Worm (Caenorhabditis elegans): Measurements from ENCODE around the gene F07C3.3.

F07C3.3 gene

ce11 chrV:9218214-9218613, 14.0 kb downstream of the F07C3.3 start:
- no peak for TF ChIP-seq hrde-1 (tag; optimal IDR thresholded peaks at IDR 0.05; ENCODE audit: borderline replicate concordance)
- no peak for TF ChIP-seq Y53G8AR.9 (GFP tag; conservative IDR thresholded peaks at IDR 0.05)
- TF ChIP-seq ceh-40 (GFP tag; IDR thresholded peaks at IDR 0.05): no peak
- 0 out of 2 replicates have a peak, but pooled peaks have one; percentile 24 for TF ChIP-seq madf-6 (GFP tag; IDR thresholded peaks at IDR 0.05)
- TF ChIP-seq ceh-58 (GFP tag; IDR thresholded peaks at IDR 0.05): no peak
- no peak for TF ChIP-seq tbp1 (GFP tag; optimal IDR thresholded peaks at IDR 0.05)
- no peak for TF ChIP-seq C06A6.2 (GFP tag; conservative IDR thresholded peaks at IDR 0.05)
- TF ChIP-seq efl-1 (GFP tag; optimal IDR thresholded peaks at IDR 0.05): no peak

- TF ChIP-seq ceh-27 (GFP tag; optimal IDR thresholded peaks at IDR 0.05): no peak
- no peak for TF ChIP-seq snpc-1.3 (tag; optimal IDR thresholded peaks at IDR 0.05; ENCODE audit: insufficient read depth)
- TF ChIP-seq hrde-1 (tag; optimal IDR thresholded peaks at IDR 0.05; ENCODE audit: borderline replicate concordance): no peak
- TF ChIP-seq rpc-1 (optimal IDR thresholded peaks at IDR 0.05): no peak
- no peak for TF ChIP-seq rpc-1 (tag; optimal IDR thresholded peaks at IDR 0.05)
- no peak for TF ChIP-seq B0336.3 (GFP tag; IDR thresholded peaks at IDR 0.05)
- no peak for TF ChIP-seq ZK185.1 (tag; optimal IDR thresholded peaks at IDR 0.05; ENCODE audit: poor library complexity, severe bottlenecking)
- no peak for TF ChIP-seq mcd-1 (GFP tag; IDR thresholded peaks at IDR 0.05)
- no peak for TF ChIP-seq lin-26 (GFP tag; IDR thresholded peaks at IDR 0.05)
- TF ChIP-seq pbrm-1 (GFP tag; IDR thresholded peaks at IDR 0.05): no peak
- TF ChIP-seq F57A8.1 (GFP tag; optimal IDR thresholded peaks at IDR 0.05): no peak
- no peak for TF ChIP-seq ztf-3 (GFP tag; optimal IDR thresholded peaks at IDR 0.05)
- no peak for TF ChIP-seq ceh-40 (GFP tag; IDR thresholded peaks at IDR 0.05)
- no peak for TF ChIP-seq madf-10 (tag; optimal IDR thresholded peaks at IDR 0.05)
- TF ChIP-seq madf-6 (GFP tag; IDR thresholded peaks at IDR 0.05): no peak
Observed at ce11 chrV:9217158-9217557, 15.0 kb downstream of the F07C3.3 start, which contains the start of gene pacs-1. pacs-1 (minus strand) TSS chrV:9217258.

- TF ChIP-seq egl-44 (GFP tag; IDR thresholded peaks at IDR 0.05) (no peak), unc-130 (GFP tag; optimal IDR thresholded peaks at IDR 0.05) (no peak), bed-1 (GFP tag; IDR thresholded peaks at IDR 0.05) (no peak), lin-40 (tag; optimal IDR thresholded peaks at IDR 0.05) (no peak), F39B2.1 (GFP tag; IDR thresholded peaks at IDR 0.05) (no peak), madf-10 (tag; optimal IDR thresholded peaks at IDR 0.05) (no peak), C06A6.2 (GFP tag; conservative IDR thresholded peaks at IDR 0.05) (no peak), dpff-1 (tag; optimal IDR thresholded peaks at IDR 0.05) (no peak), Y56A3A.18 (GFP tag; IDR thresholded peaks at IDR 0.05) (no peak), ztf-3 (GFP tag; optimal IDR thresholded peaks at IDR 0.05) (no peak), ceh-100 (GFP tag; IDR thresholded peaks at IDR 0.05) (no peak)
Observed at ce11 chrV:9213554-9213953, 18.6 kb downstream of the F07C3.3 start, which contains the start of gene mdt-27. mdt-27 (minus strand) TSS chrV:9213654.

ce11 chrV:9212499-9212898, 19.7 kb downstream of the F07C3.3 start:
- peak; percentile 76 for TF ChIP-seq nhr-80 (tag; optimal IDR thresholded peaks at IDR 0.05)
- no peak for TF ChIP-seq unc-130 (GFP tag; optimal IDR thresholded peaks at IDR 0.05)
- no peak for TF ChIP-seq Y79H2A.3 (GFP tag; conservative IDR thresholded peaks at IDR 0.05)
- TF ChIP-seq ceh-27 (GFP tag; optimal IDR thresholded peaks at IDR 0.05): peak; percentile 7
- TF ChIP-seq ets-4 (GFP tag; optimal IDR thresholded peaks at IDR 0.05): no peak
- no peak for TF ChIP-seq ztf-6 (GFP tag; IDR thresholded peaks at IDR 0.05)
- TF ChIP-seq ztf-18 (tag; optimal IDR thresholded peaks at IDR 0.05): peak; percentile 22
- peak; percentile 74; the same call in 1 of the 2 replicates for TF ChIP-seq hmg-1.2 (GFP tag; IDR thresholded peaks at IDR 0.05)
- no peak for TF ChIP-seq cebp-1 (GFP tag; IDR thresholded peaks at IDR 0.05)
- peak; percentile 22 for TF ChIP-seq cebp-1 (tag; optimal IDR thresholded peaks at IDR 0.05)
- peak; percentile 47; the same call in 1 of the 2 replicates for TF ChIP-seq dox-1 (GFP tag; IDR thresholded peaks at IDR 0.05)
- TF ChIP-seq snpc-4 (GFP tag; optimal IDR thresholded peaks at IDR 0.05): no peak
- peak in 1 of 4 experiments; percentile 60 for TF ChIP-seq snpc-4 (tag; optimal IDR thresholded peaks at IDR 0.05)
- peak; percentile 35 for TF ChIP-seq F23B12.7 (tag; optimal IDR thresholded peaks at IDR 0.05; ENCODE audit: insufficient read depth)
- TF ChIP-seq let-607 (tag; optimal IDR thresholded peaks at IDR 0.05): peak in 1 of 2 experiments; percentile 59
- no peak for TF ChIP-seq hlh-26 (GFP tag; conservative IDR thresholded peaks at IDR 0.05)
- TF ChIP-seq attf-5 (GFP tag; optimal IDR thresholded peaks at IDR 0.05): peak; percentile 87
- peak; percentile 8 for TF ChIP-seq K12H6.12 (tag; optimal IDR thresholded peaks at IDR 0.05)
- TF ChIP-seq mcd-1 (GFP tag; IDR thresholded peaks at IDR 0.05): peak; percentile 48; the same call in 1 of the 2 replicates
